Worm (Caenorhabditis elegans) whole organism, young adult: Measurements from ENCODE around the gene ncx-8.

Experiments used
- F52B5.7 ChIP-seq: sonication (generic microtip); optimal IDR thresholded peaks from 2 replicates; lab custom pipeline; 2016; ENCODE audit warnings: mild to moderate bottlenecking, missing genetic modification characterization, missing compliant biosample characterization
- Y79H2A.3 ChIP-seq: fragments of 200-800 bp; sonication (Bioruptor generic); conservative IDR thresholded peaks from 2 replicates; pipeline ENCODE4 v1.3.6; 2022; ENCODE audit warnings: missing genetic modification reagents, missing genetic modification characterization, missing compliant biosample characterization
- attf-6 ChIP-seq: fragments of 200-800 bp; sonication (Bioruptor generic); IDR thresholded peaks from 2 replicates; pipeline ENCODE4 v1.3.6; 2022; ENCODE audit warnings: missing genetic modification reagents, missing genetic modification characterization, missing compliant biosample characterization
- bed-1 ChIP-seq: fragments of 200-800 bp; sonication (Bioruptor generic); IDR thresholded peaks from 2 replicates; pipeline ENCODE4 v1.3.6; 2022; ENCODE audit warnings: missing genetic modification reagents, missing genetic modification characterization, missing compliant biosample characterization
- cebp-1 ChIP-seq, 2 experiments: fragments of 200-800 bp in 1 of 2; sonication (Bioruptor generic) in 1 of 2; sonication (generic microtip) in 1 of 2; IDR thresholded peaks in 1 of 2; optimal IDR thresholded peaks in 1 of 2; 2 replicates each; pipeline versions ENCODE4 v1.3.6 to Lab custom; 2017 to 2022; ENCODE audit warnings: missing compliant biosample characterization in 2 of 2, missing genetic modification characterization in 2 of 2, mild to moderate bottlenecking in 1 of 2, missing genetic modification reagents in 1 of 2, moderate library complexity in 1 of 2
- mes-4 ChIP-seq: sonication (generic microtip); optimal IDR thresholded peaks from 2 replicates; lab custom pipeline; 2016; ENCODE audit warnings: missing genotype, missing genetic modification characterization, missing compliant biosample characterization
- nhr-90 ChIP-seq: sonication (generic microtip); optimal IDR thresholded peaks from 2 replicates; lab custom pipeline; 2016; ENCODE audit warnings: missing genotype, mild to moderate bottlenecking, missing genetic modification characterization, missing compliant biosample characterization
- pha-4 ChIP-seq: fragments of 150-350 bp; sonication (generic microtip); optimal IDR thresholded peaks from 2 replicates; lab custom pipeline; 2014; ENCODE audit warnings: missing biosample characterization, missing genetic modification reagents, missing genetic modification characterization
- rec-8 ChIP-seq, 2 experiments: sonication (generic microtip); optimal IDR thresholded peaks; 2 replicates each; lab custom pipeline; 2016; ENCODE audit warnings: mild to moderate bottlenecking in 2 of 2, missing genetic modification characterization in 2 of 2, missing genetic modification reagents in 2 of 2, missing genotype in 2 of 2, missing biosample characterization in 1 of 2, missing compliant biosample characterization in 1 of 2, moderate library complexity in 1 of 2
- unc-130 ChIP-seq: sonication (generic microtip); optimal IDR thresholded peaks from 2 replicates; lab custom pipeline; 2016; ENCODE audit warnings: missing genetic modification reagents, missing genetic modification characterization, missing compliant biosample characterization
- ztf-25 ChIP-seq: fragments of 200-800 bp; sonication (Bioruptor generic); IDR thresholded peaks from 2 replicates; pipeline ENCODE4 v1.3.6; 2022; ENCODE audit warnings: missing genetic modification reagents, missing genetic modification characterization, missing compliant biosample characterization

- TF ChIP-seq nhr-90 (tag; lab: Kevin White, UChicago) (no peak), mes-4 (tag; lab: Kevin White, UChicago) (no peak), Y79H2A.3 (GFP tag; lab: Robert Waterston, UW) (no peak), F52B5.7 (tag; lab: Kevin White, UChicago) (no peak), bed-1 (GFP tag; lab: Robert Waterston, UW) (no peak), cebp-1 (GFP tag; IDR thresholded peaks at IDR 0.05; lab: Robert Waterston, UW) (no peak), cebp-1 (tag; optimal IDR thresholded peaks at IDR 0.05; lab: Kevin White, UChicago) (no peak), pha-4 (tag; lab: Kevin White, UChicago) (no peak), rec-8 (tag; optimal IDR thresholded peaks at IDR 0.05; lab: Kevin White, UChicago) (no peak), unc-130 (no peak), attf-6 (GFP tag; lab: Robert Waterston, UW) (no peak), ztf-25 (GFP tag; lab: Robert Waterston, UW) (no peak)
These were observed 31.1 kb upstream of the ncx-8 start for ce11 chrV:5018067-5018466.
